Worm (Caenorhabditis elegans): ENCODE results near the gene acaa-2.

DNA sequence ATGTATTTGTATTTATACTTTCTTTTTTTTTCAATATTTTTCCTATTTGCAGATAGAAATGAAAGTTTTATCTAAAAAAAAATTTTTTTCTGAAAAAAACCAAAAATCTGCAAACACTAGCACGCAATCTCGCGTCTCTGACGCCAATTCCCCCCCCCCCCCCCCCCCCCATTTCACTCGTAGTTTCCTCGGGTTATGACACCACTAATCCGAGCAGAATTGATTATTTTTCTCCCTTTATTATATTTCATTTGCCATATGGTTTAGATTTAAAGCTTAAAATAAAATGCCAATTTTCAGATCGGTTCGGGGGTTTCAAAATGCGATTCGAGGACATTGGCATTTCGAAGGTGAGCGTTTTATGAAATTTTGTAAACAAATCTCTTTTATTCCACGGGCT lies 2.0 kb downstream of the acaa-2 start, which contains the start of gene mtm-6:
- TF ChIP-seq him-1 (tag; optimal IDR thresholded peaks at IDR 0.05) (no peak), W03F9.2 (tag; optimal IDR thresholded peaks at IDR 0.05) (no peak), dao-5 (tag; optimal IDR thresholded peaks at IDR 0.05) (no peak)

Data from whole organism, L4/young adult.